Fruit fly (Drosophila melanogaster): ENCODE measurements around the gene csw.

csw gene

dm6 chrX:2137587-2138341 is 43.7 kb downstream of the csw start (continued):
- TF ChIP-seq fd96Cb (tag; optimal IDR thresholded peaks at IDR 0.05), result peak; percentile 99
- peak; percentile 99 for TF ChIP-seq Ssrp (tag; optimal IDR thresholded peaks at IDR 0.05)
- peak; percentile 98 for TF ChIP-seq H15 (GFP tag; IDR thresholded peaks at IDR 0.05)
- peak; percentile 98 for TF ChIP-seq Aef1 (GFP tag; IDR thresholded peaks at IDR 0.05)
- peak; percentile 96 for TF ChIP-seq MBD-R2 (GFP tag; IDR thresholded peaks at IDR 0.05)
- peak; percentile 98 for TF ChIP-seq CG3407 (GFP tag; optimal IDR thresholded peaks at IDR 0.05)
- TF ChIP-seq CG13894 (tag; optimal IDR thresholded peaks at IDR 0.05), result peak; percentile 99
- peak; percentile 99 for TF ChIP-seq oc (tag; optimal IDR thresholded peaks at IDR 0.05)
- peak; percentile 96 for TF ChIP-seq ems (GFP tag; optimal IDR thresholded peaks at IDR 0.05)
- TF ChIP-seq CG17829 (tag; optimal IDR thresholded peaks at IDR 0.05), result peak; percentile 99
- TF ChIP-seq H2.0 (GFP tag; IDR thresholded peaks at IDR 0.05), result peak; percentile 98
- peak; percentile 99 for TF ChIP-seq Oaz (GFP tag; IDR thresholded peaks at IDR 0.05)
- TF ChIP-seq zfh2 (GFP tag; optimal IDR thresholded peaks at IDR 0.05), result peak; percentile 94
- TF ChIP-seq eyg (GFP tag; optimal IDR thresholded peaks at IDR 0.05), result peak; percentile 55
- peak; percentile 69 for TF ChIP-seq CG13624 (GFP tag; optimal IDR thresholded peaks at IDR 0.05)
- TF ChIP-seq TFAM (GFP tag; optimal IDR thresholded peaks at IDR 0.05), result peak; percentile 96
- peak; percentile 93 for TF ChIP-seq CG5180 (GFP tag; optimal IDR thresholded peaks at IDR 0.05)
- peak; percentile 99 for TF ChIP-seq CrebB (tag; optimal IDR thresholded peaks at IDR 0.05)
- peak; percentile 98 for TF ChIP-seq CG11456 (GFP tag; IDR thresholded peaks at IDR 0.05)
- TF ChIP-seq grn (GFP tag; optimal IDR thresholded peaks at IDR 0.05), result peak; percentile 84
- peak; percentile 59 for TF ChIP-seq sna (GFP tag; IDR thresholded peaks at IDR 0.05; ENCODE audit: partially characterized antibody)
- TF ChIP-seq Hr39 (optimal IDR thresholded peaks at IDR 0.05), result no peak
- peak; percentile 92 for TF ChIP-seq Side (GFP tag; optimal IDR thresholded peaks at IDR 0.05)
- TF ChIP-seq HmgZ (tag; optimal IDR thresholded peaks at IDR 0.05), result peak; percentile 99
- TF ChIP-seq Max (GFP tag; optimal IDR thresholded peaks at IDR 0.05), result peak; percentile 98
- peak; percentile 98 for TF ChIP-seq CG2120 (GFP tag; optimal IDR thresholded peaks at IDR 0.05)
- peak; percentile 99 for TF ChIP-seq CG4328 (GFP tag; optimal IDR thresholded peaks at IDR 0.05)
- peak; percentile 82 for TF ChIP-seq crol (GFP tag; IDR thresholded peaks at IDR 0.05)
- TF ChIP-seq Dll (GFP tag; IDR thresholded peaks at IDR 0.05; ENCODE audit: partially characterized antibody), result peak; percentile 48; the same call in 3 of the 4 replicates
- peak; percentile 98 for TF ChIP-seq CG8765 (GFP tag; IDR thresholded peaks at IDR 0.05)
- TF ChIP-seq Usf (GFP tag; optimal IDR thresholded peaks at IDR 0.05), result peak; percentile 98
- TF ChIP-seq klu (GFP tag; IDR thresholded peaks at IDR 0.05), result peak; percentile 98
- TF ChIP-seq CG1529 (GFP tag; optimal IDR thresholded peaks at IDR 0.05), result peak; percentile 99
- TF ChIP-seq CG2129 (GFP tag; IDR thresholded peaks at IDR 0.05; ENCODE audit: partially characterized antibody), result no peak
- peak; percentile 100 for TF ChIP-seq CG18599 (GFP tag; optimal IDR thresholded peaks at IDR 0.05)
- TF ChIP-seq nerfin-2 (GFP tag; IDR thresholded peaks at IDR 0.05; ENCODE audit: partially characterized antibody), result peak; percentile 90
- peak; percentile 95 for TF ChIP-seq CG6654 (GFP tag; optimal IDR thresholded peaks at IDR 0.05)
- peak; percentile 97 for TF ChIP-seq otp (GFP tag; IDR thresholded peaks at IDR 0.05)
- TF ChIP-seq CG12104 (GFP tag; optimal IDR thresholded peaks at IDR 0.05), result peak; percentile 99
- TF ChIP-seq caup (GFP tag; optimal IDR thresholded peaks at IDR 0.05; ENCODE audit: severe bottlenecking), result peak; percentile 99
- TF ChIP-seq CG15073 (GFP tag; optimal IDR thresholded peaks at IDR 0.05), result peak; percentile 89
- peak; percentile 99 for TF ChIP-seq CG15696 (tag; optimal IDR thresholded peaks at IDR 0.05)
- peak; percentile 99 for TF ChIP-seq pros (GFP tag; optimal IDR thresholded peaks at IDR 0.05)
- TF ChIP-seq CG18011 (GFP tag; optimal IDR thresholded peaks at IDR 0.05), result peak; percentile 94
- TF ChIP-seq zen2 (GFP tag; IDR thresholded peaks at IDR 0.05; ENCODE audit: partially characterized antibody), result no peak; the same call in 2 of the 3 replicates
- peak; percentile 99 for TF ChIP-seq Ada2b (GFP tag; IDR thresholded peaks at IDR 0.05)
- TF ChIP-seq Spps (tag; optimal IDR thresholded peaks at IDR 0.05), result peak; percentile 100
- peak; percentile 90 for TF ChIP-seq CG12236 (GFP tag; optimal IDR thresholded peaks at IDR 0.05)
- peak; percentile 79 for TF ChIP-seq E2f2 (GFP tag; IDR thresholded peaks at IDR 0.05)

Measured in whole organism, embryonic.